Fruit fly (Drosophila melanogaster) whole organism, embryonic: Measurements from ENCODE around the gene Cyp313a4.

Source experiments
- Bgb ChIP-seq: fragments of 200-800 bp; sonication (Bioruptor generic); IDR thresholded peaks from 2 replicates; pipeline ENCODE4 v1.3.6; 2022; ENCODE audit warnings: missing biosample characterization, missing genetic modification characterization; ENCODE audit not compliant: partially characterized antibody
- Blimp-1 ChIP-seq: fragments of 200-800 bp; sonication (Bioruptor generic); optimal IDR thresholded peaks from 3 replicates; lab custom pipeline; 2018; ENCODE audit warnings: missing biosample characterization, missing genetic modification characterization, mild to moderate bottlenecking, moderate library complexity, missing genetic modification reagents
- CG11247 ChIP-seq: fragments of 200-800 bp; sonication (Bioruptor generic); IDR thresholded peaks from 2 replicates; pipeline ENCODE4 v1.3.6; 2022; ENCODE audit warnings: missing biosample characterization, missing genetic modification characterization
- CG11456 ChIP-seq: fragments of 200-800 bp; sonication (Bioruptor generic); IDR thresholded peaks from 3 replicates; pipeline ENCODE4 v1.3.6; 2022; ENCODE audit warnings: missing biosample characterization, missing genetic modification characterization
- CG11504 ChIP-seq: fragments of 200-800 bp; sonication (Bioruptor generic); optimal IDR thresholded peaks from 3 replicates; lab custom pipeline; 2019; ENCODE audit warnings: missing biosample characterization, mild to moderate bottlenecking, missing genetic modification characterization, moderate library complexity
- CG12659 ChIP-seq: fragments of 200-800 bp; sonication (Bioruptor generic); optimal IDR thresholded peaks from 3 replicates; lab custom pipeline; 2017; ENCODE audit warnings: mild to moderate bottlenecking, missing biosample characterization, missing genetic modification reagents, missing genetic modification characterization
- CG13424 ChIP-seq: fragments of 200-800 bp; sonication (Bioruptor generic); optimal IDR thresholded peaks from 2 replicates; lab custom pipeline; 2019; ENCODE audit warnings: missing biosample characterization, mild to moderate bottlenecking, missing genetic modification characterization, moderate library complexity
- CG15073 ChIP-seq: fragments of 200-800 bp; sonication (Bioruptor generic); optimal IDR thresholded peaks from 2 replicates; lab custom pipeline; 2016; ENCODE audit warnings: missing biosample characterization, missing genetic modification characterization
- CG15269 ChIP-seq: fragments of 200-800 bp; sonication (Bioruptor generic); optimal IDR thresholded peaks from 2 replicates; lab custom pipeline; 2018; ENCODE audit warnings: missing biosample characterization, mild to moderate bottlenecking, missing genetic modification characterization, moderate library complexity
- CG1603 ChIP-seq: fragments of 200-800 bp; sonication (Bioruptor generic); optimal IDR thresholded peaks from 2 replicates; lab custom pipeline; 2019; ENCODE audit warnings: missing biosample characterization, mild to moderate bottlenecking, missing genetic modification characterization, moderate library complexity
- CG18262 ChIP-seq: fragments of 200-800 bp; optimal IDR thresholded peaks from 3 replicates; lab custom pipeline; 2019; ENCODE audit warnings: missing biosample characterization, mild to moderate bottlenecking, missing genetic modification characterization, moderate library complexity
- CG2120 ChIP-seq: fragments of 200-800 bp; sonication (Bioruptor generic); optimal IDR thresholded peaks from 3 replicates; lab custom pipeline; 2016; ENCODE audit warnings: missing biosample characterization, missing genetic modification characterization
- CG2712 ChIP-seq: fragments of 200-800 bp; optimal IDR thresholded peaks from 3 replicates; lab custom pipeline; 2019; ENCODE audit warnings: missing biosample characterization, mild to moderate bottlenecking, missing genetic modification characterization, moderate library complexity
- CG32532 ChIP-seq: fragments of 200-800 bp; sonication (Bioruptor generic); IDR thresholded peaks from 2 replicates; pipeline ENCODE4 v1.3.6; 2022; ENCODE audit warnings: missing biosample characterization, missing genetic modification characterization
- CG33557 ChIP-seq: fragments of 200-800 bp; sonication (Bioruptor generic); optimal IDR thresholded peaks from 2 replicates; lab custom pipeline; 2019; ENCODE audit warnings: missing biosample characterization, mild to moderate bottlenecking, missing genetic modification characterization, moderate library complexity
- CG4854 ChIP-seq: fragments of 200-800 bp; sonication (Bioruptor generic); optimal IDR thresholded peaks from 2 replicates; lab custom pipeline; 2016; ENCODE audit warnings: missing biosample characterization, missing genetic modification characterization, inconsistent platforms
- CG5245 ChIP-seq: fragments of 200-800 bp; sonication (Bioruptor generic); optimal IDR thresholded peaks from 3 replicates; lab custom pipeline; 2016; ENCODE audit warnings: missing biosample characterization, missing genetic modification characterization
- CG8290 ChIP-seq, 3 experiments: fragments of 200-800 bp; sonication (Bioruptor generic); optimal IDR thresholded peaks; 2 replicates each; lab custom pipeline; 2016 to 2019; ENCODE audit warnings: missing biosample characterization in 3 of 3, missing genetic modification characterization in 3 of 3, mild to moderate bottlenecking in 2 of 3, moderate library complexity in 1 of 3
- CG8388 ChIP-seq: fragments of 200-800 bp; sonication (Bioruptor generic); optimal IDR thresholded peaks from 2 replicates; lab custom pipeline; 2019; ENCODE audit warnings: missing biosample characterization, mild to moderate bottlenecking, missing genetic modification characterization, moderate library complexity
- CG8924 ChIP-seq: fragments of 200-800 bp; optimal IDR thresholded peaks from 3 replicates; lab custom pipeline; 2019; ENCODE audit warnings: missing biosample characterization, mild to moderate bottlenecking, missing genetic modification characterization, moderate library complexity
- CG9437 ChIP-seq: fragments of 200-800 bp; sonication (Bioruptor generic); optimal IDR thresholded peaks from 2 replicates; lab custom pipeline; 2018; ENCODE audit warnings: missing biosample characterization, mild to moderate bottlenecking, missing genetic modification characterization
- CG9609 ChIP-seq: fragments of 200-800 bp; sonication (Bioruptor generic); optimal IDR thresholded peaks from 3 replicates; lab custom pipeline; 2016; ENCODE audit warnings: missing biosample characterization, missing genetic modification characterization
- CG9817 ChIP-seq: fragments of 200-800 bp; sonication (Bioruptor generic); optimal IDR thresholded peaks from 2 replicates; lab custom pipeline; 2018; ENCODE audit warnings: missing biosample characterization, mild to moderate bottlenecking, missing genetic modification characterization, moderate library complexity
- CTCF ChIP-seq: fragments of 200-800 bp; sonication (Bioruptor generic); optimal IDR thresholded peaks from 2 replicates; lab custom pipeline; 2017; ENCODE audit warnings: missing biosample characterization, mild to moderate bottlenecking, missing genetic modification characterization, moderate library complexity
- D19A ChIP-seq: fragments of 200-800 bp; optimal IDR thresholded peaks from 3 replicates; lab custom pipeline; 2019; ENCODE audit warnings: missing biosample characterization, mild to moderate bottlenecking, missing genetic modification characterization, moderate library complexity
- HLH3B ChIP-seq: fragments of 200-800 bp; sonication (Bioruptor generic); IDR thresholded peaks from 2 replicates; pipeline ENCODE4 v1.3.6; 2022; ENCODE audit warnings: missing biosample characterization, missing genetic modification characterization
- HLH4C ChIP-seq: fragments of 200-800 bp; sonication (Bioruptor generic); IDR thresholded peaks from 3 replicates; pipeline ENCODE4 v1.3.6; 2022; ENCODE audit warnings: missing biosample characterization, missing genetic modification characterization; ENCODE audit not compliant: partially characterized antibody
- HmgZ ChIP-seq: fragments of 200-800 bp; sonication (Bioruptor generic); optimal IDR thresholded peaks from 2 replicates; lab custom pipeline; 2018; ENCODE audit warnings: missing biosample characterization, mild to moderate bottlenecking, missing genetic modification characterization
- Hmr ChIP-seq: fragments of 200-800 bp; sonication (Bioruptor generic); optimal IDR thresholded peaks from 3 replicates; lab custom pipeline; 2017; ENCODE audit warnings: mild to moderate bottlenecking, missing biosample characterization, missing genetic modification reagents, missing genetic modification characterization
- MBD-R2 ChIP-seq: fragments of 200-800 bp; sonication (Bioruptor generic); IDR thresholded peaks from 2 replicates; pipeline ENCODE4 v1.3.6; 2022; ENCODE audit warnings: missing biosample characterization, missing genetic modification characterization
- Med ChIP-seq: fragments of 200-800 bp; sonication (Bioruptor generic); peaks from one replicate; lab custom pipeline; 2016; ENCODE audit warnings: missing biosample characterization, missing genetic modification characterization, mild to moderate bottlenecking, inconsistent platforms, moderate library complexity
- Myb ChIP-seq: fragments of 200-800 bp; sonication (Bioruptor generic); optimal IDR thresholded peaks from 2 replicates; lab custom pipeline; 2016; ENCODE audit warnings: missing biosample characterization, missing genetic modification characterization
- NFAT ChIP-seq: fragments of 200-800 bp; sonication (Bioruptor generic); IDR thresholded peaks from 2 replicates; pipeline ENCODE4 v1.3.6; 2022; ENCODE audit warnings: missing biosample characterization, missing genetic modification characterization
- Nf-YB ChIP-seq: fragments of 200-800 bp; sonication (Bioruptor generic); optimal IDR thresholded peaks from 3 replicates; lab custom pipeline; 2019; ENCODE audit warnings: missing biosample characterization, mild to moderate bottlenecking, missing genetic modification characterization, moderate library complexity
- PHDP ChIP-seq: fragments of 200-800 bp; sonication (Bioruptor generic); optimal IDR thresholded peaks from 3 replicates; lab custom pipeline; 2018; ENCODE audit warnings: missing biosample characterization, mild to moderate bottlenecking, missing genetic modification characterization, moderate library complexity
- Rfx ChIP-seq: fragments of 200-800 bp; sonication (Bioruptor generic); IDR thresholded peaks from 2 replicates; pipeline ENCODE4 v1.3.6; 2022; ENCODE audit warnings: missing biosample characterization, missing genetic modification characterization
- Sox102F ChIP-seq: fragments of 200-800 bp; sonication (Bioruptor generic); optimal IDR thresholded peaks from 2 replicates; lab custom pipeline; 2018; ENCODE audit warnings: missing biosample characterization, mild to moderate bottlenecking, missing genetic modification characterization, moderate library complexity
- dpn ChIP-seq, 2 experiments: fragments of 200-800 bp; sonication (Bioruptor generic); optimal IDR thresholded peaks; 3 replicates each; lab custom pipeline; 2016; ENCODE audit warnings: missing biosample characterization in 2 of 2, missing genetic modification characterization in 2 of 2
- dysf ChIP-seq: fragments of 200-800 bp; sonication (Bioruptor generic); IDR thresholded peaks from 3 replicates; pipeline ENCODE4 v1.3.6; 2022; ENCODE audit warnings: missing biosample characterization, missing genetic modification characterization
- exex ChIP-seq: fragments of 200-800 bp; sonication (Bioruptor generic); optimal IDR thresholded peaks from 4 replicates; lab custom pipeline; 2018; ENCODE audit warnings: missing biosample characterization, mild to moderate bottlenecking, missing genetic modification characterization, moderate library complexity
- fd64A ChIP-seq: fragments of 200-800 bp; sonication (Bioruptor generic); optimal IDR thresholded peaks from 3 replicates; lab custom pipeline; 2018; ENCODE audit warnings: missing biosample characterization, mild to moderate bottlenecking, missing genetic modification characterization
- gem ChIP-seq: fragments of 200-800 bp; sonication (Bioruptor generic); optimal IDR thresholded peaks from 2 replicates; lab custom pipeline; 2019; ENCODE audit warnings: missing biosample characterization, mild to moderate bottlenecking, missing genetic modification characterization, moderate library complexity
- lbe ChIP-seq: fragments of 200-800 bp; sonication (Bioruptor generic); optimal IDR thresholded peaks from 2 replicates; lab custom pipeline; 2016; ENCODE audit warnings: missing biosample characterization, mild to moderate bottlenecking, missing genetic modification characterization
- onecut ChIP-seq: fragments of 200-800 bp; sonication (Bioruptor generic); IDR thresholded peaks from 2 replicates; pipeline ENCODE4 v1.3.6; 2022; ENCODE audit warnings: missing biosample characterization, missing genetic modification characterization
- slbo ChIP-seq: fragments of 200-800 bp; sonication (Bioruptor generic); IDR thresholded peaks from 2 replicates; pipeline ENCODE4 v1.3.6; 2022; ENCODE audit warnings: missing biosample characterization, missing genetic modification characterization
- sob ChIP-seq: fragments of 200-800 bp; sonication (Bioruptor generic); IDR thresholded peaks from 2 replicates; pipeline ENCODE4 v1.3.6; 2022; ENCODE audit warnings: missing biosample characterization, missing genetic modification characterization
- sug ChIP-seq: fragments of 200-800 bp; optimal IDR thresholded peaks from 2 replicates; lab custom pipeline; 2019; ENCODE audit warnings: missing biosample characterization, mild to moderate bottlenecking, missing genetic modification characterization, moderate library complexity
- unpg ChIP-seq: fragments of 200-800 bp; sonication (Bioruptor generic); optimal IDR thresholded peaks from 3 replicates; lab custom pipeline; 2018; ENCODE audit warnings: missing biosample characterization, mild to moderate bottlenecking, missing genetic modification characterization, moderate library complexity
- vfl ChIP-seq: fragments of 200-800 bp; sonication (Bioruptor generic); optimal IDR thresholded peaks from 2 replicates; lab custom pipeline; 2016; ENCODE audit warnings: missing biosample characterization, missing genetic modification characterization

The Cyp313a4 gene

DNA sequence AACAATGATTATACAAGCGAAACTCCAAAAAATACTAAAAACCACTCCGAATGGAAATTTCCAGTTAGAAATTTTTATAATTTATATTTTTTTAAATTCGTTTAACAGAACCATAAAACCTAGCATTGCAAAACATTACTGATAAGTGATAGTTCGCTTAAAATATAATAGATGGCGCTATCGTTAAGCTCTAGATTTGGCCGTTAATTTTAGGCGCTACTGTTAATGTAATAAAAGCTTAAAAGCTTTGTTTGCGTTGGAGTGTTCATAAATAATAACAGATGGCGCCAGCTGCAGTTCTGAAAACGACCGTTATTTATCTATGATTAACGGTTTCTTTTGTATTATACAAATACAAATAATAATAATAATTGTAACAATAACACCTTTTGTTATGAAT is 42.6 kb upstream of the Cyp313a4 start (continued):
- TF ChIP-seq fd64A (GFP tag; lab: Kevin White, UChicago) (no peak), CG9437 (no peak), CG2120 (GFP tag; lab: Kevin White, UChicago) (peak; percentile 3), Sox102F (GFP tag; lab: Kevin White, UChicago) (peak; percentile 28), CG8924 (no peak), CTCF (GFP tag; lab: Kevin White, UChicago) (peak; percentile 97), CG11456 (peak; percentile 68; the same call in 2 of the 3 replicates), CG32532 (peak; percentile 69; the same call in 1 of the 2 replicates), CG8290 (GFP tag; optimal IDR thresholded peaks at IDR 0.05; lab: Kevin White, UChicago) (no peak), CG8290 (tag; optimal IDR thresholded peaks at IDR 0.05; lab: Kevin White, UChicago) (peak in 1 of 2 experiments; percentile 21), CG9817 (no peak), HLH3B (GFP tag; lab: Robert Waterston, UW) (no peak), dysf (GFP tag; lab: Robert Waterston, UW) (peak; percentile 9; the same call in 1 of the 3 replicates), CG33557 (GFP tag; lab: Kevin White, UChicago) (no peak), slbo (GFP tag; lab: Robert Waterston, UW) (peak; percentile 50; the same call in 1 of the 2 replicates), lbe (GFP tag; lab: Kevin White, UChicago) (peak; percentile 68), onecut (GFP tag; lab: Robert Waterston, UW) (peak; percentile 9; the same call in 1 of the 2 replicates), HLH4C (no peak), CG11504 (tag; lab: Kevin White, UChicago) (peak; percentile 33), NFAT (GFP tag; lab: Robert Waterston, UW) (peak; percentile 30; the same call in 1 of the 2 replicates), dpn (GFP tag; optimal IDR thresholded peaks at IDR 0.05; lab: Kevin White, UChicago) (peak in 1 of 2 experiments; percentile 15), unpg (peak; percentile 22), Myb (GFP tag; lab: Kevin White, UChicago) (peak; percentile 86), HmgZ (tag; lab: Kevin White, UChicago) (peak; percentile 2), CG5245 (GFP tag; lab: Kevin White, UChicago) (peak; percentile 18), Nf-YB (GFP tag; lab: Kevin White, UChicago) (no peak), CG2712 (tag; lab: Kevin White, UChicago) (peak; percentile 18), PHDP (peak; percentile 23), MBD-R2 (GFP tag; lab: Robert Waterston, UW) (no peak), vfl (GFP tag; lab: Kevin White, UChicago) (no peak), CG18262 (peak; percentile 24), CG8388 (GFP tag; lab: Kevin White, UChicago) (peak; percentile 49), CG15269 (tag; lab: Kevin White, UChicago) (peak; percentile 36), gem (tag; lab: Kevin White, UChicago) (peak; percentile 39), CG1603 (tag; lab: Kevin White, UChicago) (no peak), CG9609 (GFP tag; lab: Kevin White, UChicago) (no peak), CG11247 (GFP tag; lab: Robert Waterston, UW) (0 out of 2 replicates have a peak, but pooled peaks have one; percentile 27), sug (peak; percentile 10), CG4854 (GFP tag; lab: Kevin White, UChicago) (no peak), exex (tag; lab: Kevin White, UChicago) (peak; percentile 36), Blimp-1 (GFP tag; lab: Kevin White, UChicago) (peak; percentile 26), CG13424 (tag; lab: Kevin White, UChicago) (no peak), CG15073 (GFP tag; lab: Kevin White, UChicago) (peak; percentile 89), Rfx (GFP tag; lab: Robert Waterston, UW) (peak; percentile 25; the same call in 1 of the 2 replicates), Med (GFP tag; lab: Kevin White, UChicago) (peak; percentile 80), Bgb (GFP tag; lab: Robert Waterston, UW) (no peak), Hmr (peak; percentile 22), D19A (tag; lab: Kevin White, UChicago) (peak; percentile 4), sob (0 out of 2 replicates have a peak, but pooled peaks have one; percentile 11), CG12659 (peak; percentile 24)
